Worm (Caenorhabditis elegans) whole organism, L1 larva: Measurements from ENCODE around the gene B0416.11.

Experiments
- C16A3.4 ChIP-seq: fragments of 150-350 bp; optimal IDR thresholded peaks from 2 replicates; lab custom pipeline; 2014; ENCODE audit warnings: missing biosample characterization, missing genetic modification characterization
- Y116A8C.19 ChIP-seq: sonication (generic microtip); optimal IDR thresholded peaks from 2 replicates; lab custom pipeline; 2016; ENCODE audit warnings: missing compliant biosample characterization, missing genetic modification characterization, borderline replicate concordance
- ama-1 ChIP-seq: fragments of 150-350 bp; optimal IDR thresholded peaks from 2 replicates; lab custom pipeline; 2014
- blmp-1 ChIP-seq: fragments of 150-350 bp; optimal IDR thresholded peaks from 2 replicates; lab custom pipeline; 2014; ENCODE audit warnings: missing biosample characterization, missing genetic modification characterization
- ceh-8 ChIP-seq: fragments of 200-800 bp; sonication (Bioruptor generic); optimal IDR thresholded peaks from 2 replicates; lab custom pipeline; 2018; ENCODE audit warnings: mild to moderate bottlenecking, missing genetic modification characterization, moderate library complexity, missing compliant biosample characterization
- ceh-82 ChIP-seq, 3 experiments: fragments of 150-350 bp in 1 of 3; sonication (generic microtip) in 2 of 3; optimal IDR thresholded peaks; 2 replicates each; lab custom pipeline; 2014 to 2017; ENCODE audit warnings: missing biosample characterization in 3 of 3, missing genetic modification characterization in 3 of 3
- ceh-88 ChIP-seq: fragments of 200-800 bp; sonication (Bioruptor generic); IDR thresholded peaks from 2 replicates; pipeline ENCODE4 v1.3.6; 2022; ENCODE audit warnings: missing genetic modification characterization, missing compliant biosample characterization
- ceh-90 ChIP-seq: sonication (generic microtip); optimal IDR thresholded peaks from 2 replicates; lab custom pipeline; 2016; ENCODE audit warnings: missing genetic modification characterization, missing compliant biosample characterization
- dpl-1 ChIP-seq, 3 experiments: fragments of 150-350 bp in 2 of 3; sonication (generic microtip) in 1 of 3; optimal IDR thresholded peaks; 2 replicates each; lab custom pipeline; 2014 to 2017; ENCODE audit warnings: missing biosample characterization in 3 of 3, missing genetic modification characterization in 3 of 3, missing genetic modification reagents in 3 of 3
- efl-1 ChIP-seq, 4 experiments: fragments of 150-350 bp; optimal IDR thresholded peaks in 3 of 4; peaks in 1 of 4; 1 replicate in 1 of 4; 2 replicates in 3 of 4; lab custom pipeline; 2014; ENCODE audit warnings: missing biosample characterization in 2 of 4, missing genetic modification characterization in 2 of 4, missing genetic modification reagents in 2 of 4
- egl-13 ChIP-seq: sonication (generic microtip); optimal IDR thresholded peaks from 2 replicates; lab custom pipeline; 2016; ENCODE audit warnings: missing genotype, missing genetic modification reagents, missing genetic modification characterization, missing compliant biosample characterization
- elt-2 ChIP-seq: sonication (generic microtip); optimal IDR thresholded peaks from 2 replicates; lab custom pipeline; 2016; ENCODE audit warnings: missing genetic modification characterization, mild to moderate bottlenecking, inconsistent platforms, missing compliant biosample characterization, missing genetic modification reagents
- elt-3 ChIP-seq, 6 experiments: fragments of 150-350 bp in 1 of 6; sonication (generic microtip); optimal IDR thresholded peaks; 2 replicates each; lab custom pipeline; 2017 to 2018; ENCODE audit warnings: missing biosample characterization in 6 of 6, missing genetic modification characterization in 6 of 6, inconsistent platforms in 1 of 6
- fos-1 ChIP-seq: fragments of 150-350 bp; optimal IDR thresholded peaks from 2 replicates; lab custom pipeline; 2014; ENCODE audit warnings: missing biosample characterization, missing genetic modification characterization
- hlh-4 ChIP-seq: sonication (generic microtip); optimal IDR thresholded peaks from 2 replicates; lab custom pipeline; 2016; ENCODE audit warnings: mild to moderate bottlenecking, missing genetic modification characterization, missing compliant biosample characterization
- jun-1 ChIP-seq: fragments of 150-350 bp; optimal IDR thresholded peaks from 2 replicates; lab custom pipeline; 2014; ENCODE audit warnings: missing biosample characterization, missing genetic modification reagents, missing genetic modification characterization
- lin-13 ChIP-seq: fragments of 150-350 bp; optimal IDR thresholded peaks from 2 replicates; lab custom pipeline; 2014; ENCODE audit warnings: missing biosample characterization, missing genetic modification reagents, missing genetic modification characterization
- lin-14 ChIP-seq: fragments of 200-800 bp; sonication (Bioruptor generic); optimal IDR thresholded peaks from 2 replicates; lab custom pipeline; 2018; ENCODE audit warnings: mild to moderate bottlenecking, missing genetic modification characterization, moderate library complexity, missing compliant biosample characterization
- lin-15B ChIP-seq: fragments of 150-350 bp; sonication (generic microtip); optimal IDR thresholded peaks from 3 replicates; lab custom pipeline; 2014; ENCODE audit warnings: missing biosample characterization, missing genetic modification characterization
- lin-35 ChIP-seq, 2 experiments: fragments of 150-350 bp; optimal IDR thresholded peaks; 2 replicates each; lab custom pipeline; 2014; ENCODE audit warnings: missing biosample characterization in 2 of 2, missing genetic modification characterization in 2 of 2, missing genetic modification reagents in 2 of 2
- lin-39 ChIP-seq: fragments of 150-350 bp; optimal IDR thresholded peaks from 2 replicates; lab custom pipeline; 2014; ENCODE audit warnings: missing biosample characterization, missing genetic modification reagents, missing genetic modification characterization
- lsy-2 ChIP-seq, 2 experiments: fragments of 150-350 bp; optimal IDR thresholded peaks; 2 replicates each; lab custom pipeline; 2014; ENCODE audit warnings: missing biosample characterization in 2 of 2, missing genetic modification characterization in 2 of 2
- mab-9 ChIP-seq: fragments of 200-800 bp; sonication (Bioruptor generic); IDR thresholded peaks from 2 replicates; pipeline ENCODE4 v1.3.6; 2022; ENCODE audit warnings: missing genetic modification reagents, missing genetic modification characterization, missing compliant biosample characterization
- mdl-1 ChIP-seq, 2 experiments: fragments of 150-350 bp; optimal IDR thresholded peaks; 2 replicates each; lab custom pipeline; 2014 to 2017; ENCODE audit warnings: missing biosample characterization in 2 of 2, missing genetic modification characterization in 2 of 2, inconsistent platforms in 1 of 2
- mef-2 ChIP-seq: fragments of 150-350 bp; optimal IDR thresholded peaks from 2 replicates; lab custom pipeline; 2014; ENCODE audit warnings: missing biosample characterization, missing genetic modification characterization
- nhr-19 ChIP-seq: fragments of 200-800 bp; sonication (Bioruptor generic); conservative IDR thresholded peaks from 2 replicates; pipeline ENCODE4 v1.3.6; 2022; ENCODE audit warnings: missing genetic modification characterization, missing compliant biosample characterization
- nhr-20 ChIP-seq: sonication (generic microtip); optimal IDR thresholded peaks from 2 replicates; lab custom pipeline; 2016; ENCODE audit warnings: mild to moderate bottlenecking, missing genetic modification characterization, missing compliant biosample characterization
- nhr-28 ChIP-seq: fragments of 150-350 bp; optimal IDR thresholded peaks from 2 replicates; lab custom pipeline; 2014; ENCODE audit warnings: missing biosample characterization, missing genetic modification characterization
- nhr-71 ChIP-seq: sonication (generic microtip); optimal IDR thresholded peaks from 2 replicates; lab custom pipeline; 2016; ENCODE audit warnings: mild to moderate bottlenecking, missing genetic modification characterization, moderate library complexity, missing compliant biosample characterization
- nhr-85 ChIP-seq: sonication (generic microtip); peaks from one replicate; lab custom pipeline; 2016; ENCODE audit warnings: missing genetic modification characterization, inconsistent platforms, missing compliant biosample characterization
- snu-23 ChIP-seq: sonication (generic microtip); optimal IDR thresholded peaks from 2 replicates; lab custom pipeline; 2016; ENCODE audit warnings: missing genetic modification characterization, missing compliant biosample characterization
- sox-4 ChIP-seq: sonication (generic microtip); optimal IDR thresholded peaks from 2 replicates; lab custom pipeline; 2016; ENCODE audit warnings: missing genetic modification characterization, missing compliant biosample characterization
- sptf-1 ChIP-seq: fragments of 150-350 bp; optimal IDR thresholded peaks from 2 replicates; lab custom pipeline; 2014; ENCODE audit warnings: missing biosample characterization, missing genetic modification characterization
- sup-37 ChIP-seq: fragments of 200-800 bp; sonication (Bioruptor generic); optimal IDR thresholded peaks from 2 replicates; lab custom pipeline; 2018; ENCODE audit warnings: mild to moderate bottlenecking, missing genetic modification characterization, missing compliant biosample characterization
- tbx-2 ChIP-seq: sonication (generic microtip); optimal IDR thresholded peaks from 2 replicates; lab custom pipeline; 2016; ENCODE audit warnings: missing genetic modification characterization, missing compliant biosample characterization
- unc-130 ChIP-seq: fragments of 150-350 bp; optimal IDR thresholded peaks from 2 replicates; lab custom pipeline; 2017; ENCODE audit warnings: missing biosample characterization, missing genetic modification characterization, inconsistent platforms
- unc-62 ChIP-seq: fragments of 150-350 bp; optimal IDR thresholded peaks from 2 replicates; lab custom pipeline; 2014; ENCODE audit warnings: missing biosample characterization, missing genetic modification reagents, missing genetic modification characterization
- xbp-1 ChIP-seq: sonication (generic microtip); optimal IDR thresholded peaks from 2 replicates; lab custom pipeline; 2016; ENCODE audit warnings: missing genetic modification characterization, missing compliant biosample characterization
- zag-1 ChIP-seq: fragments of 150-350 bp; optimal IDR thresholded peaks from 2 replicates; lab custom pipeline; 2014; ENCODE audit warnings: missing biosample characterization, missing genetic modification characterization

B0416.11 gene

ce11 chrX:9251488-9251887 is 31.4 kb downstream of the B0416.11 start, which contains the start of gene pes-8:
pes-8 (plus strand) TSS chrX:9251788.
- no peak for TF ChIP-seq lin-15B
- no peak for TF ChIP-seq sptf-1 (tag; lab: Kevin White, UChicago)

- no peak for TF ChIP-seq ama-1
- no peak for TF ChIP-seq lin-39 (tag; lab: Kevin White, UChicago)
- no peak for TF ChIP-seq unc-62 (GFP tag; lab: Kevin White, UChicago)
- no peak for TF ChIP-seq ceh-8 (GFP tag; lab: Kevin White, UChicago)
- peak; percentile 71 for TF ChIP-seq blmp-1 (tag; lab: Kevin White, UChicago)
- no peak for TF ChIP-seq Y116A8C.19 (tag; lab: Kevin White, UChicago)
- TF ChIP-seq nhr-19 (GFP tag; lab: Robert Waterston, UW): peak; percentile 27; the same call in 1 of the 2 replicates
- TF ChIP-seq snu-23: peak; percentile 47
- peak; percentile 83 for TF ChIP-seq nhr-71 (tag; lab: Kevin White, UChicago)
- TF ChIP-seq sox-4 (tag; lab: Kevin White, UChicago): no peak
- no peak for TF ChIP-seq jun-1 (tag; lab: Kevin White, UChicago)
- peak in 1 of 2 experiments; percentile 51 for TF ChIP-seq lin-35 (GFP tag; optimal IDR thresholded peaks at IDR 0.05; lab: Kevin White, UChicago)
- no peak for TF ChIP-seq sup-37 (GFP tag; lab: Kevin White, UChicago)
- TF ChIP-seq nhr-20 (tag; lab: Kevin White, UChicago): peak; percentile 64
- TF ChIP-seq mdl-1 (tag; optimal IDR thresholded peaks at IDR 0.05; lab: Kevin White, UChicago): peak in 1 of 2 experiments; percentile 10
- TF ChIP-seq nhr-85 (tag; lab: Kevin White, UChicago): peak; percentile 91
- no peak for TF ChIP-seq efl-1 (optimal IDR thresholded peaks at IDR 0.05; lab: Kevin White, UChicago)
- TF ChIP-seq efl-1 (GFP tag; optimal IDR thresholded peaks at IDR 0.05 in 1 of 2; lab: Kevin White, UChicago): peak in 1 of 2 experiments; percentile 74
- peak in 2 of 6 experiments; percentile 6 to 71 for TF ChIP-seq elt-3 (tag; optimal IDR thresholded peaks at IDR 0.05; lab: Kevin White, UChicago)
These were observed 34.7 kb downstream of the B0416.11 start for ce11 chrX:9248083-9248805.

ce11 chrX:9246625-9247024 is 36.3 kb downstream of the B0416.11 start:
- TF ChIP-seq nhr-20 (tag; lab: Kevin White, UChicago) (peak; percentile 23), lsy-2 (tag; optimal IDR thresholded peaks at IDR 0.05; lab: Kevin White, UChicago) (no peak), lin-14 (GFP tag; lab: Kevin White, UChicago) (peak; percentile 46), nhr-85 (tag; lab: Kevin White, UChicago) (peak; percentile 90), C16A3.4 (no peak), nhr-71 (tag; lab: Kevin White, UChicago) (peak; percentile 45), nhr-19 (GFP tag; lab: Robert Waterston, UW) (0 out of 2 replicates have a peak, but pooled peaks have one; percentile 19), snu-23 (peak; percentile 9), unc-130 (tag; lab: Kevin White, UChicago) (no peak), ceh-90 (tag; lab: Kevin White, UChicago) (no peak), elt-3 (tag; optimal IDR thresholded peaks at IDR 0.05; lab: Kevin White, UChicago) (peak in 4 of 6 experiments; percentile 28 to 63 (median 59)), blmp-1 (tag; lab: Kevin White, UChicago) (peak; percentile 14)

- TF ChIP-seq tbx-2 (tag; lab: Kevin White, UChicago) (no peak), elt-2 (tag; lab: Kevin White, UChicago) (no peak), ceh-88 (GFP tag; lab: Robert Waterston, UW) (no peak), lin-13 (no peak), ceh-82 (tag; optimal IDR thresholded peaks at IDR 0.05; lab: Kevin White, UChicago) (no peak), efl-1 (optimal IDR thresholded peaks at IDR 0.05; lab: Kevin White, UChicago) (no peak), efl-1 (GFP tag; optimal IDR thresholded peaks at IDR 0.05 in 1 of 2; lab: Kevin White, UChicago) (no peak), dpl-1 (GFP tag; optimal IDR thresholded peaks at IDR 0.05; lab: Kevin White, UChicago) (no peak), mab-9 (no peak), hlh-4 (tag; lab: Kevin White, UChicago) (no peak), fos-1 (tag; lab: Kevin White, UChicago) (no peak), zag-1 (no peak), xbp-1 (tag; lab: Kevin White, UChicago) (no peak), mef-2 (no peak), unc-62 (GFP tag; lab: Kevin White, UChicago) (no peak), nhr-28 (no peak), elt-3 (tag; optimal IDR thresholded peaks at IDR 0.05; lab: Kevin White, UChicago) (no peak), ceh-8 (GFP tag; lab: Kevin White, UChicago) (no peak), nhr-19 (GFP tag; lab: Robert Waterston, UW) (no peak), egl-13 (no peak)
These were observed 39.7 kb downstream of the B0416.11 start, which contains the start of gene gpa-12 for ce11 chrX:9243257-9243656. gpa-12 (plus strand) TSS chrX:9243557.
